Worm (Caenorhabditis elegans): Measurements from ENCODE around the gene din-1.

Gene din-1

DNA sequence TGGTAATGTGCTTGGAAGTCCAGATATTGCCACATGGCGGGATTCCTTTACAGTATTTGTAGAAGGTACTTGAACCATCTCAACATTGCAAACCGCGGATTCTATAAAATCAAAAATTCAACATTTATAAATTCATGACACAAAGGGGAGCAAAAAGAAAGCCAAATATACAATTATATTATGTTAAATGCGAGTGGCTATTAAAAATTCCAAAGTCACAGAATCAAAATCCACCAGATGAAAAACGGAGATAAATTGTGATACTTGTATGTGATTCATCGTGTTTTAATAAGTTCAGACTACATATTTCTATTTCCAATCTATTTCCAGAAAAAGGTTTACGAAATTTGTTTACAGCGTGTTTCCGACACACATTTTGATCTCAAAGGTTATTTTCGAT, at the start of gene din-1:
din-1 (minus strand) TSS at position 101 of the 400 bp plus-strand sequence.
- TF ChIP-seq ham-2 (GFP tag; optimal IDR thresholded peaks at IDR 0.05) (no peak), nhr-2 (tag; optimal IDR thresholded peaks at IDR 0.05) (no peak), lsy-2 (tag; optimal IDR thresholded peaks at IDR 0.05) (no peak), ceh-83 (GFP tag; optimal IDR thresholded peaks at IDR 0.05) (no peak), flh-1 (GFP tag; optimal IDR thresholded peaks at IDR 0.05) (no peak), unc-39 (tag; optimal IDR thresholded peaks at IDR 0.05) (no peak), ztf-11 (tag; optimal IDR thresholded peaks at IDR 0.05) (no peak), mab-5 (tag; optimal IDR thresholded peaks at IDR 0.05) (no peak), sptf-1 (tag; optimal IDR thresholded peaks at IDR 0.05) (no peak), zip-8 (tag; optimal IDR thresholded peaks at IDR 0.05) (no peak), bed-3 (GFP tag; optimal IDR thresholded peaks at IDR 0.05) (no peak), nhr-12 (tag; optimal IDR thresholded peaks at IDR 0.05) (no peak), elt-3 (tag; optimal IDR thresholded peaks at IDR 0.05) (no peak), blmp-1 (tag; optimal IDR thresholded peaks at IDR 0.05) (no peak), unc-120 (tag; optimal IDR thresholded peaks at IDR 0.05; ENCODE audit: poor library complexity, severe bottlenecking) (no peak), cnd-1 (tag; optimal IDR thresholded peaks at IDR 0.05) (no peak), mls-2 (tag; optimal IDR thresholded peaks at IDR 0.05) (no peak), ceh-39 (tag; optimal IDR thresholded peaks at IDR 0.05) (no peak)

DNA sequence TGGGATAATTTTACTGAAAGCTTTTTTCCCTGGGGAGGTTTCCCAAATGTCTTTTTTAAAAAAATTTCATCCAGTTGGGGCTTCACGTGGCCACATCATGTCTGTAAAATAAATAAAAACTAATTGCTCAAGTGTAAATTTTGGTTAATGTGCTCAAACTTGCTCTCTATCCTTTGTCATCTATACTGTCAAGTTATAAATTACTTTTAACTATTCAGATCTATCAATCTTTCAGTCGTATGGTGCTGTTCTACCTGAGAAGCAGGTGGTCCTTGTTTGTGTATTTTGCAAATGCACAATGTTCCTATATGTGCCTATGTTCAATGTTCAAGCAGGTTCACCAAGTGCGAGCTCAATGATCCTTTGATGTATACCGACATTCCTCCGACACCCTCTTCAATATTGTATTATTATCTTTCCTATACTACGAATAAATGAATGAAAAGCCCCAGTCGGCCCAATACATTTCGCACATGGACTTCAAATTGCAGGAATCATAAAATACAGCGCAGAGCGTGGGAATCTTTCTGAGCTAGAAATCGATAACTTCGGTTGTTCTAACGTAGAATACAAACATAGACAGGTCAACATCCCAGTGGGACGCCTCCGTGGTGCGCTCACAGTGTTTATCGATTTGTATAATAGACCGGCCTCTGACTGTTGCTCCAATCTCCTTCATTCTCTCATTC, 47.9 kb upstream of the din-1 start, which contains the start of the genes sfxn-1.4 and C47D12.4:
sfxn-1.4 (minus strand) TSS at position 101 of the 689 bp plus-strand sequence.
C47D12.4 (plus strand) TSS at position 639 of the 689 bp plus-strand sequence.
- TF ChIP-seq pha-4 (tag; optimal IDR thresholded peaks at IDR 0.05), result no peak
- peak; percentile 1 for TF ChIP-seq ceh-39 (tag; optimal IDR thresholded peaks at IDR 0.05)
- no peak for TF ChIP-seq cnd-1 (tag; optimal IDR thresholded peaks at IDR 0.05)

DNA sequence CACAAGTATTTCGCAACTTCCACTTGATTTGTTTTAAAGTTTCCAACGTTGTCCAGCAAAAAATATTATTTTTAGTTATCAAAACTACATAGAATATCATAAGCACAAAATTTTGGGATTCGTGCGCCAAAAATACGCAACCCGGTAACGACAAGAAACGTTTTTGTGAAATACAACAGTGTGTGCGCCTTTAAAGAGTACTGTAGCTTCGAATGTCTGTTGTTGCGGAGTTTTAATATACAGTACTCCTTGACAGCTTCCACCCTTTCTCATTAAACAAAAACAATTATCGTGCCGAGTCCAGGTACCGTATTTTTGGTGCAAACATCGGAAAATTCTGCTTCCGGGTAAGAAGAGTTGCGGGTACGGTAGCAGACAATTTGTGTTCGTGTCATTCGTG, 46.8 kb upstream of the din-1 start:
- TF ChIP-seq flh-1 (GFP tag; optimal IDR thresholded peaks at IDR 0.05) (no peak), snpc-4 (tag; optimal IDR thresholded peaks at IDR 0.05) (no peak), unc-39 (tag; optimal IDR thresholded peaks at IDR 0.05) (no peak), lin-13 (tag; optimal IDR thresholded peaks at IDR 0.05) (no peak), nhr-237 (tag; optimal IDR thresholded peaks at IDR 0.05) (no peak), nhr-28 (tag; optimal IDR thresholded peaks at IDR 0.05) (no peak), unc-62 (GFP tag; optimal IDR thresholded peaks at IDR 0.05) (no peak), cnd-1 (tag; optimal IDR thresholded peaks at IDR 0.05) (no peak), zip-8 (tag; optimal IDR thresholded peaks at IDR 0.05) (no peak), tbx-8 (GFP tag; optimal IDR thresholded peaks at IDR 0.05) (no peak), lin-32 (GFP tag; optimal IDR thresholded peaks at IDR 0.05) (no peak), mep-1 (tag; optimal IDR thresholded peaks at IDR 0.05) (no peak), M03D4.4 (tag; optimal IDR thresholded peaks at IDR 0.05) (no peak), nhr-12 (tag; optimal IDR thresholded peaks at IDR 0.05) (no peak), ceh-39 (tag; optimal IDR thresholded peaks at IDR 0.05) (no peak), drap-1 (GFP tag; optimal IDR thresholded peaks at IDR 0.05) (no peak), ztf-11 (tag; optimal IDR thresholded peaks at IDR 0.05) (no peak), sptf-1 (tag; optimal IDR thresholded peaks at IDR 0.05) (no peak)

DNA sequence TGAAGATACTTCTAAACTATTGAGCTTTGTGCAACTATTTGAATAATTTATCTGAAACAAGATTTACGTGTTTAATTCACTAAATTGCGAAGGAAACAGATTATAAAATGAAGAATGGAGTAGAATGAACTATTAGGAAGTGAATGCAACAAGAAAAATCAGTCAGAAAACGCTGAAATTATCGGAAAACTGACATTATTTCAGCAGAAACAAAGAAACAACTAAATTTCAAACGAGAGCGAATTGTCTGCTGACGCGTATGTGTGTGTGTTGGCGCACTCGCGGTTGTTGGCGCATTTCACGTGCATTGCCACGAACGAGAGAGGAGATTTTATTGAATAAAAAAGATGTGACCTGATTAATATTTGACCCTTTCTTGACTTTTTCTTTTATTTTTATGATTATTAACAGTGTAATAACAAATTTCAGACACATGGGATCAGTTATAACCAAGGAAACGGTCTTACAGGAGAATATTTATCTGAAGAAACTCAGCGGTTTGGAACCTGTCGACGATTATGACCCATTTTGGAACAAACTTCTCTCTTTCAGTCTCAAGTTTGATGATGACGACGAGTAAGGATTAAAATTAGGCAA, 42.6 kb upstream of the din-1 start, which contains the start of the genes trr-1 and C47D12.2:
trr-1 (minus strand) TSS at position 51 of the 597 bp plus-strand sequence.
C47D12.2 (plus strand) TSS at position 430 of the 597 bp plus-strand sequence.
- TF ChIP-seq tbx-8 (GFP tag; optimal IDR thresholded peaks at IDR 0.05), result no peak
- TF ChIP-seq sem-2 (GFP tag; optimal IDR thresholded peaks at IDR 0.05), result no peak
- no peak for TF ChIP-seq ces-1 (GFP tag; optimal IDR thresholded peaks at IDR 0.05)
- peak; percentile 72 for TF ChIP-seq lin-13 (tag; optimal IDR thresholded peaks at IDR 0.05)
- TF ChIP-seq pha-4 (tag; optimal IDR thresholded peaks at IDR 0.05), result peak; percentile 49
- TF ChIP-seq ham-2 (GFP tag; optimal IDR thresholded peaks at IDR 0.05), result no peak
- no peak for TF ChIP-seq elt-1 (tag; optimal IDR thresholded peaks at IDR 0.05; ENCODE audit: borderline replicate concordance, insufficient read depth)
- no peak for TF ChIP-seq mls-2 (tag; optimal IDR thresholded peaks at IDR 0.05)
- TF ChIP-seq flh-1 (GFP tag; optimal IDR thresholded peaks at IDR 0.05), result no peak
- no peak for TF ChIP-seq sptf-1 (tag; optimal IDR thresholded peaks at IDR 0.05)
- TF ChIP-seq ceh-43 (GFP tag; optimal IDR thresholded peaks at IDR 0.05), result no peak
- TF ChIP-seq cnd-1 (tag; optimal IDR thresholded peaks at IDR 0.05), result no peak
- TF ChIP-seq nhr-28 (tag; optimal IDR thresholded peaks at IDR 0.05), result no peak
- TF ChIP-seq mab-5 (tag; optimal IDR thresholded peaks at IDR 0.05), result no peak
- no peak for TF ChIP-seq ceh-83 (GFP tag; optimal IDR thresholded peaks at IDR 0.05)

All from whole organism, mixed stage, embryonic.